Worm (Caenorhabditis elegans) whole organism, L1 larva: ENCODE results near the gene fbxb-88.

Experiments
- lin-39 ChIP-seq: fragments of 150-350 bp; optimal IDR thresholded peaks from 2 replicates; lab custom pipeline; 2014; ENCODE audit warnings: missing biosample characterization, missing genetic modification reagents, missing genetic modification characterization
- mef-2 ChIP-seq: fragments of 150-350 bp; optimal IDR thresholded peaks from 2 replicates; lab custom pipeline; 2014; ENCODE audit warnings: missing biosample characterization, missing genetic modification characterization
- nhr-12 ChIP-seq: sonication (generic microtip); optimal IDR thresholded peaks from 2 replicates; lab custom pipeline; 2017; ENCODE audit warnings: missing biosample characterization, missing genetic modification characterization
- snpc-4 ChIP-seq: fragments of 150-350 bp; optimal IDR thresholded peaks from 2 replicates; lab custom pipeline; 2014; ENCODE audit warnings: missing biosample characterization, missing genetic modification characterization
- sox-4 ChIP-seq: sonication (generic microtip); optimal IDR thresholded peaks from 2 replicates; lab custom pipeline; 2016; ENCODE audit warnings: missing genetic modification characterization, missing compliant biosample characterization
- unc-130 ChIP-seq: fragments of 150-350 bp; optimal IDR thresholded peaks from 2 replicates; lab custom pipeline; 2017; ENCODE audit warnings: missing biosample characterization, missing genetic modification characterization, inconsistent platforms

- TF ChIP-seq unc-130 (tag; lab: Kevin White, UChicago): no peak
- no peak for TF ChIP-seq sox-4 (tag; lab: Kevin White, UChicago)
- no peak for TF ChIP-seq nhr-12
- TF ChIP-seq mef-2 (tag; lab: Kevin White, UChicago): no peak
- no peak for TF ChIP-seq snpc-4 (tag; lab: Kevin White, UChicago)
- no peak for TF ChIP-seq lin-39 (tag; lab: Kevin White, UChicago)
Observed at ce11 chrII:4793320-4793719, 34.4 kb downstream of the fbxb-88 start.
